Worm (Caenorhabditis elegans): ENCODE measurements around the gene unc-105.

Gene unc-105

ce11 chrII:8129040-8129387 lies 12.8 kb downstream of the unc-105 start:
- TF ChIP-seq hlh-15 (tag; optimal IDR thresholded peaks at IDR 0.05) (no peak), hlh-6 (tag; optimal IDR thresholded peaks at IDR 0.05) (no peak), nhr-11 (tag; optimal IDR thresholded peaks at IDR 0.05) (no peak), pros-1 (tag; optimal IDR thresholded peaks at IDR 0.05) (no peak), gmeb-2 (tag; optimal IDR thresholded peaks at IDR 0.05) (no peak), fkh-6 (tag; optimal IDR thresholded peaks at IDR 0.05) (no peak), ceh-34 (tag; optimal IDR thresholded peaks at IDR 0.05) (no peak), ceh-18 (tag; optimal IDR thresholded peaks at IDR 0.05) (no peak), ceh-48 (tag; optimal IDR thresholded peaks at IDR 0.05) (no peak), odd-2 (tag; optimal IDR thresholded peaks at IDR 0.05) (no peak), Y22D7AL.16 (tag; optimal IDR thresholded peaks at IDR 0.05) (no peak), F13H6.1 (tag; optimal IDR thresholded peaks at IDR 0.05) (no peak), ceh-14 (tag; optimal IDR thresholded peaks at IDR 0.05) (no peak), pha-4 (tag; optimal IDR thresholded peaks at IDR 0.05) (no peak)

- TF ChIP-seq ceh-24 (tag; optimal IDR thresholded peaks at IDR 0.05) (no peak), unc-42 (tag; optimal IDR thresholded peaks at IDR 0.05) (no peak), sox-4 (tag; optimal IDR thresholded peaks at IDR 0.05) (no peak), npax-4 (tag; optimal IDR thresholded peaks at IDR 0.05) (no peak), sdc-2 (tag; optimal IDR thresholded peaks at IDR 0.05) (no peak), tbx-2 (tag; optimal IDR thresholded peaks at IDR 0.05) (no peak), K02D7.2 (tag; optimal IDR thresholded peaks at IDR 0.05) (no peak), hlh-30 (tag; optimal IDR thresholded peaks at IDR 0.05; ENCODE audit: insufficient read depth) (no peak), lim-6 (tag; optimal IDR thresholded peaks at IDR 0.05) (no peak), nfya-1 (tag; optimal IDR thresholded peaks at IDR 0.05) (no peak), zip-5 (tag; optimal IDR thresholded peaks at IDR 0.05) (no peak), unc-55 (GFP tag; optimal IDR thresholded peaks at IDR 0.05) (no peak), ref-2 (tag; optimal IDR thresholded peaks at IDR 0.05) (no peak), rnt-1 (tag; optimal IDR thresholded peaks at IDR 0.05) (no peak), Y22D7AL.16 (tag; optimal IDR thresholded peaks at IDR 0.05) (no peak), nhr-232 (tag; optimal IDR thresholded peaks at IDR 0.05) (no peak), ama-1 (optimal IDR thresholded peaks at IDR 0.05) (no peak), pax-1 (tag; optimal IDR thresholded peaks at IDR 0.05) (no peak), hlh-15 (tag; optimal IDR thresholded peaks at IDR 0.05) (no peak), fax-1 (tag; optimal IDR thresholded peaks at IDR 0.05) (no peak)
These were observed 13.3 kb downstream of the unc-105 start, which contains the start of gene ulp-4 for ce11 chrII:8129495-8130010. Gene ulp-4 (plus strand): TSS chrII:8129960.

ce11 chrII:8130792-8131191 lies 14.5 kb downstream of the unc-105 start:
- no peak for TF ChIP-seq unc-86 (tag; optimal IDR thresholded peaks at IDR 0.05)
- no peak for TF ChIP-seq unc-42 (tag; optimal IDR thresholded peaks at IDR 0.05)
- peak; percentile 4 for TF ChIP-seq ref-2 (tag; optimal IDR thresholded peaks at IDR 0.05)

- TF ChIP-seq ceh-6 (GFP tag; optimal IDR thresholded peaks at IDR 0.05) (peak; percentile 35), elt-4 (tag; optimal IDR thresholded peaks at IDR 0.05) (peak; percentile 43), ceh-18 (tag; optimal IDR thresholded peaks at IDR 0.05) (peak; percentile 5), ref-2 (tag; optimal IDR thresholded peaks at IDR 0.05) (no peak), tbx-7 (tag; optimal IDR thresholded peaks at IDR 0.05) (no peak), pax-1 (tag; optimal IDR thresholded peaks at IDR 0.05) (no peak), fkh-6 (tag; optimal IDR thresholded peaks at IDR 0.05) (peak; percentile 3), unc-42 (tag; optimal IDR thresholded peaks at IDR 0.05) (peak; percentile 8), nfya-1 (tag; optimal IDR thresholded peaks at IDR 0.05) (peak; percentile 16), elt-2 (tag; optimal IDR thresholded peaks at IDR 0.05) (no peak)
These were observed 15.2 kb downstream of the unc-105 start for ce11 chrII:8131413-8131966.

Data from whole organism, late embryonic.